Fruit fly (Drosophila melanogaster) whole organism, embryonic: ENCODE results near the gene Nazo.

ENCODE experiments used
- CG11456 ChIP-seq: fragments of 200-800 bp; sonication (Bioruptor generic); IDR thresholded peaks from 3 replicates; pipeline ENCODE4 v1.3.6; 2022; ENCODE audit warnings: missing biosample characterization, missing genetic modification characterization
- CG1233 ChIP-seq: fragments of 200-800 bp; sonication (Bioruptor generic); optimal IDR thresholded peaks from 4 replicates; lab custom pipeline; 2018; ENCODE audit warnings: missing biosample characterization, mild to moderate bottlenecking, missing genetic modification characterization
- CG12391 ChIP-seq: fragments of 200-800 bp; sonication (Bioruptor generic); optimal IDR thresholded peaks from 3 replicates; lab custom pipeline; 2018; ENCODE audit warnings: missing biosample characterization, mild to moderate bottlenecking, missing genetic modification characterization, moderate library complexity
- CG13287 ChIP-seq: fragments of 200-800 bp; sonication (Bioruptor generic); IDR thresholded peaks from 2 replicates; pipeline ENCODE4 v1.3.6; 2022; ENCODE audit warnings: missing biosample characterization, missing genetic modification characterization; ENCODE audit not compliant: partially characterized antibody
- CG14965 ChIP-seq: fragments of 200-800 bp; sonication (Bioruptor generic); optimal IDR thresholded peaks from 2 replicates; lab custom pipeline; 2016; ENCODE audit warnings: missing biosample characterization, missing genetic modification characterization, borderline replicate concordance
- CG15514 ChIP-seq: fragments of 200-800 bp; sonication (Bioruptor generic); optimal IDR thresholded peaks from 3 replicates; lab custom pipeline; 2017; ENCODE audit warnings: missing biosample characterization, missing genetic modification characterization, mild to moderate bottlenecking, moderate library complexity, missing genetic modification reagents
- CG18476 ChIP-seq: fragments of 200-800 bp; sonication (Bioruptor generic); optimal IDR thresholded peaks from 2 replicates; lab custom pipeline; 2016; ENCODE audit warnings: missing biosample characterization, mild to moderate bottlenecking, missing genetic modification characterization
- CG18599 ChIP-seq: fragments of 200-800 bp; sonication (Bioruptor generic); optimal IDR thresholded peaks from 3 replicates; lab custom pipeline; 2017; ENCODE audit warnings: missing biosample characterization, missing genetic modification characterization, mild to moderate bottlenecking, moderate library complexity, missing genetic modification reagents
- CG18764 ChIP-seq: fragments of 200-800 bp; sonication (Bioruptor generic); optimal IDR thresholded peaks from 3 replicates; lab custom pipeline; 2016; ENCODE audit warnings: missing biosample characterization, missing genetic modification characterization
- CG31365 ChIP-seq: fragments of 200-800 bp; sonication (Bioruptor generic); optimal IDR thresholded peaks from 2 replicates; lab custom pipeline; 2018; ENCODE audit warnings: missing biosample characterization, mild to moderate bottlenecking, missing genetic modification characterization
- CG33557 ChIP-seq: fragments of 200-800 bp; sonication (Bioruptor generic); optimal IDR thresholded peaks from 2 replicates; lab custom pipeline; 2019; ENCODE audit warnings: missing biosample characterization, mild to moderate bottlenecking, missing genetic modification characterization, moderate library complexity
- CG34376 ChIP-seq: fragments of 200-800 bp; sonication (Bioruptor generic); optimal IDR thresholded peaks from 2 replicates; lab custom pipeline; 2018; ENCODE audit warnings: missing biosample characterization, mild to moderate bottlenecking, missing genetic modification characterization
- CG4730 ChIP-seq: fragments of 200-800 bp; sonication (Bioruptor generic); IDR thresholded peaks from 2 replicates; pipeline ENCODE4 v1.3.6; 2022; ENCODE audit warnings: missing biosample characterization, missing genetic modification characterization
- CG5245 ChIP-seq: fragments of 200-800 bp; sonication (Bioruptor generic); optimal IDR thresholded peaks from 3 replicates; lab custom pipeline; 2016; ENCODE audit warnings: missing biosample characterization, missing genetic modification characterization
- CG5953 ChIP-seq: fragments of 200-800 bp; sonication (Bioruptor generic); IDR thresholded peaks from 2 replicates; pipeline ENCODE4 v1.3.6; 2022; ENCODE audit warnings: missing biosample characterization, missing genetic modification characterization
- CG7745 ChIP-seq: fragments of 200-800 bp; sonication (Bioruptor generic); optimal IDR thresholded peaks from 2 replicates; lab custom pipeline; 2018; ENCODE audit warnings: missing biosample characterization, mild to moderate bottlenecking, missing genetic modification characterization, moderate library complexity
- CG8281 ChIP-seq: fragments of 200-800 bp; sonication (Bioruptor generic); optimal IDR thresholded peaks from 2 replicates; lab custom pipeline; 2018; ENCODE audit warnings: missing biosample characterization, mild to moderate bottlenecking, missing genetic modification characterization, moderate library complexity
- D19B ChIP-seq: fragments of 200-800 bp; sonication (Bioruptor generic); optimal IDR thresholded peaks from 2 replicates; lab custom pipeline; 2017; ENCODE audit warnings: missing biosample characterization, mild to moderate bottlenecking, missing genetic modification characterization
- Deaf1 ChIP-seq: fragments of 200-800 bp; optimal IDR thresholded peaks from 3 replicates; lab custom pipeline; 2019; ENCODE audit warnings: missing biosample characterization, mild to moderate bottlenecking, missing genetic modification characterization, moderate library complexity
- Dll ChIP-seq: fragments of 200-800 bp; sonication (Bioruptor generic); IDR thresholded peaks from 4 replicates; pipeline ENCODE4 v1.3.6; 2022; ENCODE audit warnings: missing biosample characterization, missing genetic modification characterization; ENCODE audit not compliant: partially characterized antibody
- Ets65A ChIP-seq: fragments of 200-800 bp; sonication (Bioruptor generic); peaks from one replicate; lab custom pipeline; 2016; ENCODE audit warnings: missing biosample characterization, missing genetic modification characterization
- Fer2 ChIP-seq: fragments of 200-800 bp; sonication (Bioruptor generic); optimal IDR thresholded peaks from 2 replicates; lab custom pipeline; 2018; ENCODE audit warnings: missing biosample characterization, mild to moderate bottlenecking, missing genetic modification characterization, moderate library complexity
- HHEX ChIP-seq: fragments of 200-800 bp; sonication (Bioruptor generic); optimal IDR thresholded peaks from 3 replicates; lab custom pipeline; 2017; ENCODE audit warnings: missing biosample characterization, mild to moderate bottlenecking, missing genetic modification characterization, missing genetic modification reagents
- Hand ChIP-seq: fragments of 200-800 bp; sonication (Bioruptor generic); optimal IDR thresholded peaks from 2 replicates; lab custom pipeline; 2017; ENCODE audit warnings: mild to moderate bottlenecking, missing biosample characterization, missing genetic modification reagents, missing genetic modification characterization
- Mad ChIP-seq: fragments of 200-800 bp; sonication (Bioruptor generic); optimal IDR thresholded peaks from 2 replicates; lab custom pipeline; 2016; ENCODE audit warnings: missing biosample characterization, missing genetic modification characterization
- NFAT ChIP-seq: fragments of 200-800 bp; sonication (Bioruptor generic); IDR thresholded peaks from 2 replicates; pipeline ENCODE4 v1.3.6; 2022; ENCODE audit warnings: missing biosample characterization, missing genetic modification characterization
- NK7.1 ChIP-seq: fragments of 200-800 bp; sonication (Bioruptor generic); optimal IDR thresholded peaks from 3 replicates; lab custom pipeline; 2016; ENCODE audit warnings: missing biosample characterization, missing genetic modification characterization
- Nf-YC ChIP-seq: fragments of 200-800 bp; optimal IDR thresholded peaks from 3 replicates; lab custom pipeline; 2019; ENCODE audit warnings: missing biosample characterization, mild to moderate bottlenecking, missing genetic modification characterization, moderate library complexity
- Scr ChIP-seq: fragments of 200-800 bp; sonication (Bioruptor generic); IDR thresholded peaks from 2 replicates; pipeline ENCODE4 v1.3.6; 2022; ENCODE audit warnings: missing biosample characterization, missing genetic modification characterization; ENCODE audit not compliant: partially characterized antibody
- YL-1 ChIP-seq: fragments of 200-800 bp; sonication (Bioruptor generic); optimal IDR thresholded peaks from 3 replicates; lab custom pipeline; 2017; ENCODE audit warnings: missing biosample characterization, mild to moderate bottlenecking, missing genetic modification characterization
- ash1 ChIP-seq: fragments of 200-800 bp; sonication (Bioruptor generic); optimal IDR thresholded peaks from 2 replicates; lab custom pipeline; 2018; ENCODE audit warnings: missing biosample characterization, mild to moderate bottlenecking, missing genetic modification characterization
- az2 ChIP-seq: fragments of 200-800 bp; sonication (Bioruptor generic); optimal IDR thresholded peaks from 3 replicates; lab custom pipeline; 2016; ENCODE audit warnings: missing biosample characterization, missing genetic modification characterization
- chinmo ChIP-seq: fragments of 200-800 bp; sonication (Bioruptor generic); IDR thresholded peaks from 4 replicates; pipeline ENCODE4 v1.3.6; 2022; ENCODE audit warnings: missing biosample characterization, missing genetic modification characterization; ENCODE audit not compliant: partially characterized antibody
- croc ChIP-seq: fragments of 200-800 bp; sonication (Bioruptor generic); conservative IDR thresholded peaks from 3 replicates; pipeline ENCODE4 v1.3.6; 2022; ENCODE audit warnings: missing biosample characterization, missing genetic modification characterization
- dm ChIP-seq: fragments of 200-800 bp; sonication (Bioruptor generic); optimal IDR thresholded peaks from 3 replicates; lab custom pipeline; 2016; ENCODE audit warnings: missing biosample characterization, missing genetic modification characterization
- dmrt99B ChIP-seq: fragments of 200-800 bp; sonication (Bioruptor generic); optimal IDR thresholded peaks from 2 replicates; lab custom pipeline; 2018; ENCODE audit warnings: missing biosample characterization, mild to moderate bottlenecking, missing genetic modification characterization, moderate library complexity
- fd3F ChIP-seq: fragments of 200-800 bp; sonication (Bioruptor generic); optimal IDR thresholded peaks from 2 replicates; lab custom pipeline; 2018; ENCODE audit warnings: missing biosample characterization, mild to moderate bottlenecking, missing genetic modification characterization, moderate library complexity
- gce ChIP-seq: fragments of 200-800 bp; sonication (Bioruptor generic); IDR thresholded peaks from 3 replicates; pipeline ENCODE4 v1.3.6; 2022; ENCODE audit warnings: missing biosample characterization, missing genetic modification characterization
- hb ChIP-seq: fragments of 200-800 bp; sonication (Bioruptor generic); IDR thresholded peaks from 3 replicates; pipeline ENCODE4 v1.3.6; 2022; ENCODE audit warnings: missing biosample characterization, missing genetic modification characterization; ENCODE audit not compliant: partially characterized antibody
- kni ChIP-seq: fragments of 200-800 bp; sonication (Bioruptor generic); optimal IDR thresholded peaks from 3 replicates; lab custom pipeline; 2017; ENCODE audit warnings: mild to moderate bottlenecking, missing biosample characterization, missing genetic modification reagents, missing genetic modification characterization
- lbe ChIP-seq: fragments of 200-800 bp; sonication (Bioruptor generic); optimal IDR thresholded peaks from 2 replicates; lab custom pipeline; 2016; ENCODE audit warnings: missing biosample characterization, mild to moderate bottlenecking, missing genetic modification characterization
- lola ChIP-seq, 3 experiments: fragments of >200 bp in 2 of 3; fragments of 200-800 bp in 1 of 3; sonication (Bioruptor generic) in 1 of 3; optimal IDR thresholded peaks; 2 replicates each; lab custom pipeline; 2017 to 2019; ENCODE audit warnings: missing biosample characterization in 3 of 3, missing genetic modification characterization in 3 of 3, mild to moderate bottlenecking in 1 of 3, moderate library complexity in 1 of 3
- mld ChIP-seq: fragments of 200-800 bp; sonication (Bioruptor generic); IDR thresholded peaks from 3 replicates; pipeline ENCODE4 v1.3.6; 2022; ENCODE audit warnings: missing biosample characterization, missing genetic modification characterization; ENCODE audit not compliant: partially characterized antibody
- nerfin-1 ChIP-seq: fragments of 200-800 bp; sonication (Bioruptor generic); optimal IDR thresholded peaks from 3 replicates; lab custom pipeline; 2019; ENCODE audit warnings: missing biosample characterization, mild to moderate bottlenecking, missing genetic modification characterization, moderate library complexity
- org-1 ChIP-seq: fragments of 200-800 bp; sonication (Bioruptor generic); optimal IDR thresholded peaks from 2 replicates; lab custom pipeline; 2017; ENCODE audit warnings: missing biosample characterization, missing genetic modification characterization
- pfk ChIP-seq: fragments of 200-800 bp; sonication (Bioruptor generic); optimal IDR thresholded peaks from 2 replicates; lab custom pipeline; 2018; ENCODE audit warnings: missing biosample characterization, mild to moderate bottlenecking, missing genetic modification characterization, moderate library complexity
- pita ChIP-seq: fragments of 200-800 bp; sonication (Bioruptor generic); optimal IDR thresholded peaks from 2 replicates; lab custom pipeline; 2017; ENCODE audit warnings: missing biosample characterization, mild to moderate bottlenecking, missing genetic modification characterization
- psq ChIP-seq: fragments of 200-800 bp; sonication (Bioruptor generic); optimal IDR thresholded peaks from 2 replicates; lab custom pipeline; 2017; ENCODE audit warnings: missing biosample characterization, missing genetic modification characterization
- toy ChIP-seq: fragments of 200-800 bp; sonication (Bioruptor generic); IDR thresholded peaks from 2 replicates; pipeline ENCODE4 v1.3.6; 2022; ENCODE audit warnings: missing biosample characterization, missing genetic modification characterization
- wdn ChIP-seq: fragments of 200-800 bp; sonication (Bioruptor generic); IDR thresholded peaks from 2 replicates; pipeline ENCODE4 v1.3.6; 2022; ENCODE audit warnings: missing biosample characterization, missing genetic modification characterization

The Nazo gene

dm6 chr3R:8336012-8336567 is 48.4 kb downstream of the Nazo start (continued):
- no peak for TF ChIP-seq gce (GFP tag; lab: Robert Waterston, UW)
- TF ChIP-seq org-1 (GFP tag; lab: Kevin White, UChicago), result no peak
- no peak for TF ChIP-seq chinmo
- no peak for TF ChIP-seq kni
- TF ChIP-seq HHEX (GFP tag; lab: Kevin White, UChicago), result no peak
- TF ChIP-seq Hand, result no peak
- TF ChIP-seq CG5953, result no peak
- no peak for TF ChIP-seq croc (GFP tag; lab: Robert Waterston, UW)
- no peak for TF ChIP-seq NFAT
- TF ChIP-seq dm (GFP tag; lab: Kevin White, UChicago), result no peak
- TF ChIP-seq Mad, result no peak
- no peak for TF ChIP-seq CG8281 (tag; lab: Kevin White, UChicago)
- TF ChIP-seq D19B (GFP tag; lab: Kevin White, UChicago), result no peak
- TF ChIP-seq fd3F, result no peak
- no peak for TF ChIP-seq Nf-YC (tag; lab: Kevin White, UChicago)
- no peak for TF ChIP-seq pita (GFP tag; lab: Kevin White, UChicago)
- TF ChIP-seq psq (GFP tag; lab: Kevin White, UChicago), result no peak
- no peak for TF ChIP-seq wdn (GFP tag; lab: Robert Waterston, UW)
- TF ChIP-seq CG1233 (GFP tag; lab: Kevin White, UChicago), result no peak
- no peak for TF ChIP-seq CG13287
- TF ChIP-seq lola (GFP tag; optimal IDR thresholded peaks at IDR 0.05; lab: Kevin White, UChicago), result peak in 1 of 3 experiments; percentile 61
- no peak for TF ChIP-seq CG4730
- no peak for TF ChIP-seq lbe (GFP tag; lab: Kevin White, UChicago)
- peak; percentile 9 for TF ChIP-seq Ets65A (GFP tag; lab: Kevin White, UChicago)
- TF ChIP-seq CG34376 (GFP tag; lab: Kevin White, UChicago), result no peak
- TF ChIP-seq hb (GFP tag; lab: Robert Waterston, UW), result no peak
- no peak for TF ChIP-seq Fer2
- TF ChIP-seq CG11456 (GFP tag; lab: Robert Waterston, UW), result no peak
- no peak for TF ChIP-seq pfk (GFP tag; lab: Kevin White, UChicago)
- no peak for TF ChIP-seq CG18599 (GFP tag; lab: Kevin White, UChicago)
- TF ChIP-seq CG5245 (GFP tag; lab: Kevin White, UChicago), result no peak
- TF ChIP-seq ash1 (GFP tag; lab: Kevin White, UChicago), result no peak
- peak; percentile 48 for TF ChIP-seq CG12391 (tag; lab: Kevin White, UChicago)
- no peak for TF ChIP-seq YL-1 (GFP tag; lab: Kevin White, UChicago)
- no peak for TF ChIP-seq Deaf1
- TF ChIP-seq az2 (GFP tag; lab: Kevin White, UChicago), result no peak
- TF ChIP-seq CG33557 (GFP tag; lab: Kevin White, UChicago), result peak; percentile 47
- no peak for TF ChIP-seq CG31365
- TF ChIP-seq nerfin-1 (tag; lab: Kevin White, UChicago), result no peak
- no peak for TF ChIP-seq Scr (GFP tag; lab: Robert Waterston, UW)
- no peak for TF ChIP-seq NK7.1
- no peak for TF ChIP-seq Dll (GFP tag; lab: Robert Waterston, UW)
- TF ChIP-seq CG18476 (GFP tag; lab: Kevin White, UChicago), result no peak
- no peak for TF ChIP-seq CG14965 (GFP tag; lab: Kevin White, UChicago)
- TF ChIP-seq dmrt99B, result no peak
- TF ChIP-seq CG7745, result no peak
- TF ChIP-seq CG15514 (GFP tag; lab: Kevin White, UChicago), result no peak
- no peak for TF ChIP-seq mld (GFP tag; lab: Robert Waterston, UW)
- TF ChIP-seq toy (GFP tag; lab: Robert Waterston, UW), result no peak
- no peak for TF ChIP-seq CG18764
